Worm (Caenorhabditis elegans) whole organism, L2 larva: Measurements from ENCODE around the gene srx-51.

Experiments
- R02D3.7 ChIP-seq: fragments of 150-350 bp; optimal IDR thresholded peaks from 2 replicates; lab custom pipeline; 2014; ENCODE audit warnings: missing biosample characterization, missing genetic modification characterization
- blmp-1 ChIP-seq: sonication (generic microtip); optimal IDR thresholded peaks from 2 replicates; lab custom pipeline; 2017; ENCODE audit warnings: missing genetic modification characterization, mild to moderate bottlenecking, missing compliant biosample characterization, antibody characterized with exemption, moderate library complexity; ENCODE audit not compliant: insufficient read depth
- elt-1 ChIP-seq: fragments of 150-350 bp; optimal IDR thresholded peaks from 2 replicates; lab custom pipeline; 2014; ENCODE audit warnings: missing biosample characterization, missing genetic modification characterization
- mbf-1 ChIP-seq: sonication (generic microtip); optimal IDR thresholded peaks from 2 replicates; lab custom pipeline; 2017; ENCODE audit warnings: missing biosample characterization, missing genetic modification characterization
- ztf-1 ChIP-seq: fragments of 200-800 bp; sonication (Bioruptor generic); conservative IDR thresholded peaks from 2 replicates; pipeline ENCODE4 v1.3.6; 2022; ENCODE audit warnings: missing genetic modification characterization, missing compliant biosample characterization
- ztf-4 ChIP-seq: fragments of 150-350 bp; optimal IDR thresholded peaks from 2 replicates; lab custom pipeline; 2014; ENCODE audit warnings: missing biosample characterization, missing genetic modification characterization

DNA sequence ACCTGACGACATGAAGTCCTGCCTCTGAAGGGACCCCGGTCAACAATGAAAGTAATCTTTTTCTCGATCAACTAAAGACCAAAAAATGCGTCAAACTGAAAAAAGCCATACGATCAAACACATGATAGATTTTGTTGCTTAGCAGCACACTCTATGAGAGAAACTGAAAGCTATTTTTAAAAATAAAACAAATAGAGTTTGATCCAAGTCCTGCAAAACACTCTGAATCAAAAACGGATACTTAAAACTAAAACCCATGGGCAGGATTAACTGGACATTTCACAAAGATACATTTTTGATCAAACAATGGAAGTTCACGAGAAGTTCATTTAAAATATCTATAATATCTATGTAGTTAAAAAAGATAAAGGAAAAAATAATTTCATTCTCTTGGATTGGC, 14.3 kb upstream of the srx-51 start, which contains the start of gene T10H4.13:
- TF ChIP-seq blmp-1 (tag; lab: Kevin White, UChicago): no peak
- no peak for TF ChIP-seq mbf-1 (tag; lab: Kevin White, UChicago)
- no peak for TF ChIP-seq ztf-1 (GFP tag; lab: Robert Waterston, UW)
- TF ChIP-seq elt-1 (tag; lab: Kevin White, UChicago): no peak
- TF ChIP-seq R02D3.7 (tag; lab: Kevin White, UChicago): no peak
- TF ChIP-seq ztf-4 (tag; lab: Kevin White, UChicago): no peak
